Fruit fly (Drosophila melanogaster) whole organism, embryonic: ENCODE measurements around the gene CG7607.

Source experiments
- Ada2b ChIP-seq: fragments of 200-800 bp; sonication (Bioruptor generic); IDR thresholded peaks from 2 replicates; pipeline ENCODE4 v1.3.6; 2022; ENCODE audit warnings: missing biosample characterization, missing genetic modification characterization
- B-H2 ChIP-seq: fragments of 200-800 bp; sonication (Bioruptor generic); optimal IDR thresholded peaks from 2 replicates; lab custom pipeline; 2018; ENCODE audit warnings: missing biosample characterization, mild to moderate bottlenecking, missing genetic modification characterization
- Bgb ChIP-seq: fragments of 200-800 bp; sonication (Bioruptor generic); IDR thresholded peaks from 2 replicates; pipeline ENCODE4 v1.3.6; 2022; ENCODE audit warnings: missing biosample characterization, missing genetic modification characterization; ENCODE audit not compliant: partially characterized antibody
- C15 ChIP-seq: fragments of 200-800 bp; sonication (Bioruptor generic); IDR thresholded peaks from 3 replicates; pipeline ENCODE4 v1.3.6; 2022; ENCODE audit warnings: missing biosample characterization, missing genetic modification characterization
- CG11696 ChIP-seq: fragments of 200-800 bp; sonication (Bioruptor generic); IDR thresholded peaks from 2 replicates; pipeline ENCODE4 v1.3.6; 2022; ENCODE audit warnings: missing biosample characterization, missing genetic modification characterization
- CG12942 ChIP-seq: fragments of 200-800 bp; sonication (Bioruptor generic); optimal IDR thresholded peaks from 3 replicates; lab custom pipeline; 2016; ENCODE audit warnings: missing biosample characterization, missing genetic modification characterization
- CG13424 ChIP-seq: fragments of 200-800 bp; sonication (Bioruptor generic); optimal IDR thresholded peaks from 2 replicates; lab custom pipeline; 2019; ENCODE audit warnings: missing biosample characterization, mild to moderate bottlenecking, missing genetic modification characterization, moderate library complexity
- CG1603 ChIP-seq: fragments of 200-800 bp; sonication (Bioruptor generic); optimal IDR thresholded peaks from 2 replicates; lab custom pipeline; 2019; ENCODE audit warnings: missing biosample characterization, mild to moderate bottlenecking, missing genetic modification characterization, moderate library complexity
- CG1647 ChIP-seq: fragments of 200-800 bp; sonication (Bioruptor generic); optimal IDR thresholded peaks from 3 replicates; lab custom pipeline; 2016; ENCODE audit warnings: missing biosample characterization, missing genetic modification characterization
- CG17385 ChIP-seq: fragments of 200-800 bp; sonication (Bioruptor generic); optimal IDR thresholded peaks from 3 replicates; lab custom pipeline; 2018; ENCODE audit warnings: missing biosample characterization, mild to moderate bottlenecking, missing genetic modification characterization
- CG1792 ChIP-seq: fragments of 200-800 bp; sonication (Bioruptor generic); optimal IDR thresholded peaks from 2 replicates; lab custom pipeline; 2016; ENCODE audit warnings: missing biosample characterization, missing genetic modification characterization
- CG18262 ChIP-seq: fragments of 200-800 bp; optimal IDR thresholded peaks from 3 replicates; lab custom pipeline; 2019; ENCODE audit warnings: missing biosample characterization, mild to moderate bottlenecking, missing genetic modification characterization, moderate library complexity
- CG2120 ChIP-seq: fragments of 200-800 bp; sonication (Bioruptor generic); optimal IDR thresholded peaks from 3 replicates; lab custom pipeline; 2016; ENCODE audit warnings: missing biosample characterization, missing genetic modification characterization
- CG2678 ChIP-seq: fragments of 200-800 bp; sonication (Bioruptor generic); optimal IDR thresholded peaks from 3 replicates; lab custom pipeline; 2019; ENCODE audit warnings: missing biosample characterization, mild to moderate bottlenecking, missing genetic modification characterization, moderate library complexity
- CG2712 ChIP-seq: fragments of 200-800 bp; optimal IDR thresholded peaks from 3 replicates; lab custom pipeline; 2019; ENCODE audit warnings: missing biosample characterization, mild to moderate bottlenecking, missing genetic modification characterization, moderate library complexity
- CG32767 ChIP-seq: fragments of 200-800 bp; sonication (Bioruptor generic); IDR thresholded peaks from 2 replicates; pipeline ENCODE4 v1.3.6; 2022; ENCODE audit warnings: missing biosample characterization, missing genetic modification characterization
- CG4282 ChIP-seq: fragments of 200-800 bp; sonication (Bioruptor generic); optimal IDR thresholded peaks from 2 replicates; lab custom pipeline; 2016; ENCODE audit warnings: missing biosample characterization, missing genetic modification characterization
- CG4404 ChIP-seq: fragments of 200-800 bp; sonication (Bioruptor generic); IDR thresholded peaks from 2 replicates; pipeline ENCODE4 v1.3.6; 2022; ENCODE audit warnings: missing biosample characterization, missing genetic modification characterization
- CG5245 ChIP-seq: fragments of 200-800 bp; sonication (Bioruptor generic); optimal IDR thresholded peaks from 3 replicates; lab custom pipeline; 2016; ENCODE audit warnings: missing biosample characterization, missing genetic modification characterization
- CG6272 ChIP-seq: fragments of 200-800 bp; sonication (Bioruptor generic); IDR thresholded peaks from 2 replicates; pipeline ENCODE4 v1.3.6; 2022; ENCODE audit warnings: missing biosample characterization, missing genetic modification characterization
- CG6689 ChIP-seq: fragments of 200-800 bp; sonication (Bioruptor generic); IDR thresholded peaks from 2 replicates; pipeline ENCODE4 v1.3.6; 2022; ENCODE audit warnings: missing biosample characterization, missing genetic modification characterization
- CG7928 ChIP-seq: fragments of 200-800 bp; sonication (Bioruptor generic); optimal IDR thresholded peaks from 2 replicates; lab custom pipeline; 2017; ENCODE audit warnings: missing biosample characterization, mild to moderate bottlenecking, missing genetic modification characterization
- CG9215 ChIP-seq: fragments of 200-800 bp; sonication (Bioruptor generic); IDR thresholded peaks from 2 replicates; pipeline ENCODE4 v1.3.6; 2022; ENCODE audit warnings: missing biosample characterization, missing genetic modification characterization
- Dek ChIP-seq: fragments of 200-800 bp; sonication (Bioruptor generic); optimal IDR thresholded peaks from 3 replicates; lab custom pipeline; 2019; ENCODE audit warnings: missing biosample characterization, mild to moderate bottlenecking, missing genetic modification characterization, moderate library complexity
- Dfd ChIP-seq, 2 experiments: fragments of >200 bp; optimal IDR thresholded peaks; 2 replicates each; lab custom pipeline; 2017; ENCODE audit warnings: missing biosample characterization in 2 of 2, missing genetic modification characterization in 2 of 2
- Dip2 ChIP-seq: fragments of 200-800 bp; sonication (Bioruptor generic); IDR thresholded peaks from 2 replicates; pipeline ENCODE4 v1.3.6; 2022; ENCODE audit warnings: missing biosample characterization, missing genetic modification characterization
- ERR ChIP-seq: fragments of 200-800 bp; sonication (Bioruptor generic); optimal IDR thresholded peaks from 2 replicates; lab custom pipeline; 2016; ENCODE audit warnings: missing biosample characterization, missing genetic modification characterization
- HmgD ChIP-seq: fragments of 200-800 bp; sonication (Bioruptor generic); optimal IDR thresholded peaks from 3 replicates; lab custom pipeline; 2016; ENCODE audit warnings: missing biosample characterization, missing genetic modification characterization
- NC2α ChIP-seq: fragments of 200-800 bp; sonication (Bioruptor generic); optimal IDR thresholded peaks from 2 replicates; lab custom pipeline; 2016; ENCODE audit warnings: missing biosample characterization, missing genetic modification characterization
- Rfx ChIP-seq: fragments of 200-800 bp; sonication (Bioruptor generic); IDR thresholded peaks from 2 replicates; pipeline ENCODE4 v1.3.6; 2022; ENCODE audit warnings: missing biosample characterization, missing genetic modification characterization
- bigmax ChIP-seq: fragments of 200-800 bp; sonication (Bioruptor generic); optimal IDR thresholded peaks from 2 replicates; lab custom pipeline; 2018; ENCODE audit warnings: missing biosample characterization, mild to moderate bottlenecking, missing genetic modification characterization
- cato ChIP-seq: fragments of 200-800 bp; sonication (Bioruptor generic); optimal IDR thresholded peaks from 2 replicates; lab custom pipeline; 2016; ENCODE audit warnings: missing biosample characterization, missing genetic modification characterization, borderline replicate concordance
- chinmo ChIP-seq: fragments of 200-800 bp; sonication (Bioruptor generic); IDR thresholded peaks from 4 replicates; pipeline ENCODE4 v1.3.6; 2022; ENCODE audit warnings: missing biosample characterization, missing genetic modification characterization; ENCODE audit not compliant: partially characterized antibody
- chm ChIP-seq: fragments of 200-800 bp; sonication (Bioruptor generic); IDR thresholded peaks from 2 replicates; pipeline ENCODE4 v1.3.6; 2022; ENCODE audit warnings: missing biosample characterization, missing genetic modification characterization
- crp ChIP-seq, 2 experiments: fragments of 200-800 bp; sonication (Bioruptor generic); optimal IDR thresholded peaks; 2 replicates in 1 of 2; 3 replicates in 1 of 2; lab custom pipeline; 2017; ENCODE audit warnings: missing biosample characterization in 2 of 2, missing genetic modification characterization in 2 of 2, mild to moderate bottlenecking in 1 of 2, moderate library complexity in 1 of 2
- da ChIP-seq: fragments of 200-800 bp; sonication (Bioruptor generic); optimal IDR thresholded peaks from 2 replicates; lab custom pipeline; 2016; ENCODE audit warnings: missing biosample characterization, missing genetic modification characterization
- exex ChIP-seq: fragments of 200-800 bp; sonication (Bioruptor generic); optimal IDR thresholded peaks from 4 replicates; lab custom pipeline; 2018; ENCODE audit warnings: missing biosample characterization, mild to moderate bottlenecking, missing genetic modification characterization, moderate library complexity
- her ChIP-seq: fragments of 200-800 bp; sonication (Bioruptor generic); optimal IDR thresholded peaks from 2 replicates; lab custom pipeline; 2016; ENCODE audit warnings: missing biosample characterization, missing genetic modification characterization
- hth ChIP-seq: fragments of >200 bp; optimal IDR thresholded peaks from 2 replicates; lab custom pipeline; 2017; ENCODE audit warnings: inconsistent platforms
- jumu ChIP-seq: fragments of 200-800 bp; sonication (Bioruptor generic); optimal IDR thresholded peaks from 3 replicates; lab custom pipeline; 2016; ENCODE audit warnings: missing biosample characterization, missing genetic modification characterization
- klu ChIP-seq: fragments of 200-800 bp; sonication (Bioruptor generic); IDR thresholded peaks from 2 replicates; pipeline ENCODE4 v1.3.6; 2022; ENCODE audit warnings: missing biosample characterization, missing genetic modification characterization
- kni ChIP-seq: fragments of 200-800 bp; sonication (Bioruptor generic); optimal IDR thresholded peaks from 3 replicates; lab custom pipeline; 2017; ENCODE audit warnings: mild to moderate bottlenecking, missing biosample characterization, missing genetic modification reagents, missing genetic modification characterization
- knrl ChIP-seq: fragments of 200-800 bp; sonication (Bioruptor generic); IDR thresholded peaks from 3 replicates; pipeline ENCODE4 v1.3.6; 2022; ENCODE audit warnings: missing biosample characterization, missing genetic modification characterization; ENCODE audit not compliant: partially characterized antibody
- pho ChIP-seq: fragments of 200-800 bp; sonication (Bioruptor generic); optimal IDR thresholded peaks from 2 replicates; lab custom pipeline; 2016; ENCODE audit warnings: missing biosample characterization, missing genetic modification characterization
- rib ChIP-seq: fragments of 200-800 bp; sonication (Bioruptor generic); IDR thresholded peaks from 2 replicates; pipeline ENCODE4 v1.3.6; 2022; ENCODE audit warnings: missing biosample characterization, missing genetic modification characterization
- sens-2 ChIP-seq: fragments of 200-800 bp; sonication (Bioruptor generic); IDR thresholded peaks from 2 replicates; pipeline ENCODE4 v1.3.6; 2022; ENCODE audit warnings: missing biosample characterization, missing genetic modification characterization
- sug ChIP-seq: fragments of 200-800 bp; optimal IDR thresholded peaks from 2 replicates; lab custom pipeline; 2019; ENCODE audit warnings: missing biosample characterization, mild to moderate bottlenecking, missing genetic modification characterization, moderate library complexity
- tap ChIP-seq: fragments of 200-800 bp; optimal IDR thresholded peaks from 3 replicates; lab custom pipeline; 2019; ENCODE audit warnings: missing biosample characterization, mild to moderate bottlenecking, missing genetic modification characterization, moderate library complexity
- vvl ChIP-seq: fragments of 200-800 bp; sonication (Bioruptor generic); IDR thresholded peaks from 2 replicates; pipeline ENCODE4 v1.3.6; 2022; ENCODE audit warnings: missing biosample characterization, missing genetic modification characterization
- zen ChIP-seq: fragments of 200-800 bp; sonication (Bioruptor generic); optimal IDR thresholded peaks from 3 replicates; lab custom pipeline; 2018; ENCODE audit warnings: missing biosample characterization, mild to moderate bottlenecking, missing genetic modification characterization, moderate library complexity

Gene CG7607

DNA sequence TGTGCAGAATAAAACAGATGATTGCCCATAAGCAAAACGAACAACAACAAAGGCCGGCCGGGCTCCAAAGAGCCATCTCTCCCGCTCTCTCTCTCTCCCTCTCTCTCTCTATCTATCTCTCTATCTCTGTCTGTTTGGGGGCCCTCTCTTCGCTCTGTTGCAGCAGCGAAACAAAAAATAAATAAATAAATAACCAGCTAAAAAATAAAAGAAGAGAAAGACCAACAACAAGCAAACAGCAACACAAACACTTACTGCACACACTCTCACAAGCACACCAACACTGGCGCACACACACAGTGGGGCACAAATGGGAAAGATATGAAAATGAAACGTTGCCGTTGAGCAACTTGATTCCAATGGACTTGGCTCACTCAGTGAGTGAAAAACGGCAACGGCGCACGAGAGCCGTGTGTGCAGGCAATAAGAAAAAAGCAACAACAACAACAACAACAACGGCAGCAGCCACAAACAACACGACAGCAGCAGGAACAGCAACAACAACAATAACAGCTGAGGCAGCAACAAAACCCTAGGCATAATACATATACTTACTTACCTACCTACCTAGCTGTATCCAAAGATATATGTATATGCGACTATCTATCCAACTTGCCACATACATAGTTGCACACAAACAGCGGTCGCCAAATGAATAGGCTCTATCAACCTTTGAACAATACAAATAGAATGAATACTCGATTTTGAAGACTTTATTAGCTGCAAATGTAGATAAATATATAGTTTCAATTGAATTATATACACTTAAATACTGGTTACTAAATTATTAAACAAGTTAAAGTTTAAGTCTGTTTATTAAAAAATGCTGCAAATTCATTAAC is 46.8 kb downstream of the CG7607 start (continued):
- TF ChIP-seq sens-2 (GFP tag; lab: Robert Waterston, UW) (no peak), ERR (GFP tag; lab: Kevin White, UChicago) (no peak), crp (GFP tag; optimal IDR thresholded peaks at IDR 0.05; lab: Kevin White, UChicago) (peak in 1 of 2 experiments; percentile 61), CG4404 (GFP tag; lab: Robert Waterston, UW) (no peak), bigmax (GFP tag; lab: Kevin White, UChicago) (no peak), CG11696 (GFP tag; lab: Robert Waterston, UW) (peak; percentile 56; the same call in 1 of the 2 replicates), vvl (GFP tag; lab: Robert Waterston, UW) (peak; percentile 68), rib (GFP tag; lab: Robert Waterston, UW) (no peak), B-H2 (no peak), CG6689 (GFP tag; lab: Robert Waterston, UW) (0 out of 2 replicates have a peak, but pooled peaks have one; percentile 20), Rfx (GFP tag; lab: Robert Waterston, UW) (peak; percentile 26; the same call in 1 of the 2 replicates), NC2α (GFP tag; lab: Kevin White, UChicago) (peak; percentile 53), CG4282 (GFP tag; lab: Kevin White, UChicago) (peak; percentile 36), CG2120 (GFP tag; lab: Kevin White, UChicago) (no peak), CG7928 (no peak), CG17385 (GFP tag; lab: Kevin White, UChicago) (peak; percentile 52), CG1603 (no peak), chm (peak; percentile 80), CG13424 (no peak), Dip2 (GFP tag; lab: Robert Waterston, UW) (no peak), CG1792 (GFP tag; lab: Kevin White, UChicago) (peak; percentile 25), CG2678 (tag; lab: Kevin White, UChicago) (peak; percentile 15), CG6272 (GFP tag; lab: Robert Waterston, UW) (no peak), chinmo (GFP tag; lab: Robert Waterston, UW) (peak; percentile 96), Dek (tag; lab: Kevin White, UChicago) (no peak), CG18262 (tag; lab: Kevin White, UChicago) (no peak), hth (lab: Kevin White, UChicago) (no peak), her (GFP tag; lab: Kevin White, UChicago) (peak; percentile 15), jumu (GFP tag; lab: Kevin White, UChicago) (no peak), cato (GFP tag; lab: Kevin White, UChicago) (no peak), CG5245 (GFP tag; lab: Kevin White, UChicago) (no peak), sug (tag; lab: Kevin White, UChicago) (peak; percentile 71), pho (GFP tag; lab: Kevin White, UChicago) (no peak), kni (GFP tag; lab: Kevin White, UChicago) (peak; percentile 85), Bgb (GFP tag; lab: Robert Waterston, UW) (no peak; the same call in 1 of the 2 replicates), C15 (no peak), HmgD (GFP tag; lab: Kevin White, UChicago) (peak; percentile 45), exex (no peak), knrl (GFP tag; lab: Robert Waterston, UW) (no peak), CG32767 (GFP tag; lab: Robert Waterston, UW) (no peak), CG1647 (GFP tag; lab: Kevin White, UChicago) (no peak), da (GFP tag; lab: Kevin White, UChicago) (no peak), Dfd (GFP tag; optimal IDR thresholded peaks at IDR 0.05; lab: Kevin White, UChicago) (peak in 1 of 2 experiments; percentile 55), CG9215 (GFP tag; lab: Robert Waterston, UW) (no peak), zen (peak; percentile 30), CG12942 (GFP tag; lab: Kevin White, UChicago) (no peak), Ada2b (no peak), tap (tag; lab: Kevin White, UChicago) (no peak), klu (no peak), CG2712 (tag; lab: Kevin White, UChicago) (peak; percentile 45)
